Fruit fly (Drosophila melanogaster) whole organism: ENCODE results near the gene Ir67a.

Experiments used
- Dll ChIP-seq: fragments of >200 bp; optimal IDR thresholded peaks from 2 replicates; lab custom pipeline; 2017
- EcR ChIP-seq, 2 experiments: fragments of >200 bp; optimal IDR thresholded peaks; 2 replicates each; lab custom pipeline; 2017; ENCODE audit warnings: missing biosample characterization in 2 of 2, missing genetic modification characterization in 2 of 2, missing genetic modification reagents in 2 of 2
- pan ChIP-seq: fragments of >200 bp; optimal IDR thresholded peaks from 2 replicates; lab custom pipeline; 2017

- no peak for TF ChIP-seq pan (lab: Kevin White, UChicago)
- peak; percentile 81 for TF ChIP-seq Dll (lab: Kevin White, UChicago)
- TF ChIP-seq EcR (GFP tag; optimal IDR thresholded peaks at IDR 0.05; lab: Kevin White, UChicago) = no peak
Measured at dm6 chr3L:9546875-9547324, 3.1 kb upstream of the Ir67a start, which contains the start of gene CG42673.
